Worm (Caenorhabditis elegans): ENCODE measurements around the gene C27C12.4.

C27C12.4 gene

ce11 chrX:14871780-14872179 is 17.9 kb downstream of the C27C12.4 start, which contains the start of gene F31F6.2:
F31F6.2 (minus strand) TSS chrX:14871880.
- TF ChIP-seq aha-1 (tag; optimal IDR thresholded peaks at IDR 0.05) (no peak), snpc-4 (tag; optimal IDR thresholded peaks at IDR 0.05) (no peak), mdl-1 (tag; optimal IDR thresholded peaks at IDR 0.05) (no peak), tlp-1 (tag; optimal IDR thresholded peaks at IDR 0.05) (no peak), blmp-1 (tag; optimal IDR thresholded peaks at IDR 0.05) (no peak), elt-2 (tag; optimal IDR thresholded peaks at IDR 0.05) (no peak), nhr-76 (tag; optimal IDR thresholded peaks at IDR 0.05) (no peak), hlh-4 (tag; optimal IDR thresholded peaks at IDR 0.05) (no peak), mef-2 (tag; optimal IDR thresholded peaks at IDR 0.05) (no peak), C34B4.2 (tag; optimal IDR thresholded peaks at IDR 0.05) (no peak), nhr-28 (tag; optimal IDR thresholded peaks at IDR 0.05) (no peak)

ce11 chrX:14872817-14873469 is 19.1 kb downstream of the C27C12.4 start, which contains the start of gene F31F6.3:
F31F6.3 (minus strand) TSS chrX:14872867.
- TF ChIP-seq unc-30 (tag; optimal IDR thresholded peaks at IDR 0.05) (no peak), dsc-1 (tag; optimal IDR thresholded peaks at IDR 0.05) (no peak), nhr-77 (tag; optimal IDR thresholded peaks at IDR 0.05) (no peak), ces-1 (GFP tag; optimal IDR thresholded peaks at IDR 0.05) (no peak), irx-1 (tag; optimal IDR thresholded peaks at IDR 0.05) (no peak)

- TF ChIP-seq jun-1 (tag; optimal IDR thresholded peaks at IDR 0.05): no peak
- no peak for TF ChIP-seq unc-98 (GFP tag; IDR thresholded peaks at IDR 0.05)
- no peak for TF ChIP-seq dsc-1 (tag; optimal IDR thresholded peaks at IDR 0.05)
- no peak for TF ChIP-seq snpc-4 (tag; optimal IDR thresholded peaks at IDR 0.05)
- TF ChIP-seq unc-30 (tag; optimal IDR thresholded peaks at IDR 0.05): no peak
- TF ChIP-seq mab-9 (GFP tag; IDR thresholded peaks at IDR 0.05): no peak
- no peak for TF ChIP-seq sox-4 (tag; optimal IDR thresholded peaks at IDR 0.05)
- no peak for TF ChIP-seq nhr-71 (tag; optimal IDR thresholded peaks at IDR 0.05)
- no peak for TF ChIP-seq nhr-11 (tag; optimal IDR thresholded peaks at IDR 0.05)
- no peak for TF ChIP-seq F16B12.6 (tag; optimal IDR thresholded peaks at IDR 0.05)
- no peak for TF ChIP-seq ztf-4 (tag; optimal IDR thresholded peaks at IDR 0.05)
- no peak for TF ChIP-seq lir-3 (tag; optimal IDR thresholded peaks at IDR 0.05; ENCODE audit: poor library complexity)
Observed at ce11 chrX:14875668-14876067, 21.8 kb downstream of the C27C12.4 start, which contains the start of gene sssh-1. sssh-1 (plus strand) TSS chrX:14875968.

DNA sequence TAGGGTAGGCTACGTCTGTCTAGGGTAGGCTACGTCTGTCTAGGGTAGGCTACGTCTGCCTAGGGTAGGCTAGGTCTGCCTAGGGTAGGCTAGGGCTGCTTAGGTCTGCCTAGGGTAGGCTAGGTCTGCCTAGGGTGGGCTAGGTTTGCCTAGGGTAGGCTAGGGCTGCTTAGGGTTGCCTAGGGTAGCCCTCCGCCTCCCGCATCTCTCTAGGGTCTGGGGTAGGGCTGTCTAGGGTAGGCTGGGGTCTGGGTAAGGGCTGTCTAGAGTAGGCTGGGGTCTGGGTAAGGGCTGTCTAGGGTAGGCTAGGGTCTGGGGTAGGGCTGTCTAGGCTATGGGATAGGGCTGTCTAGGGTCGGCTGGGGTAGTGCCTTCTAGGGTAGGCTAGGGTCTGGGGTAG is 23.8 kb downstream of the C27C12.4 start:
- TF ChIP-seq grh-1 (GFP tag; IDR thresholded peaks at IDR 0.05): no peak
- TF ChIP-seq ceh-8 (GFP tag; optimal IDR thresholded peaks at IDR 0.05): no peak
- TF ChIP-seq nhr-47 (tag; optimal IDR thresholded peaks at IDR 0.05): no peak
- no peak for TF ChIP-seq sup-37 (GFP tag; optimal IDR thresholded peaks at IDR 0.05)
- TF ChIP-seq nhr-71 (tag; optimal IDR thresholded peaks at IDR 0.05): no peak
- TF ChIP-seq swsn-7 (tag; optimal IDR thresholded peaks at IDR 0.05): no peak
- TF ChIP-seq snpc-4 (tag; optimal IDR thresholded peaks at IDR 0.05): no peak
- TF ChIP-seq Y116A8C.19 (tag; optimal IDR thresholded peaks at IDR 0.05; ENCODE audit: borderline replicate concordance): no peak
- TF ChIP-seq ceh-82 (tag; optimal IDR thresholded peaks at IDR 0.05): no peak
- no peak for TF ChIP-seq nhr-28 (tag; optimal IDR thresholded peaks at IDR 0.05)
- TF ChIP-seq pqm-1 (tag; optimal IDR thresholded peaks at IDR 0.05): no peak
- TF ChIP-seq sptf-1 (tag; optimal IDR thresholded peaks at IDR 0.05): no peak
- no peak for TF ChIP-seq elt-3 (tag; optimal IDR thresholded peaks at IDR 0.05)
- no peak for TF ChIP-seq efl-3 (GFP tag; optimal IDR thresholded peaks at IDR 0.05)
- TF ChIP-seq elt-2 (tag; optimal IDR thresholded peaks at IDR 0.05): no peak
- no peak for TF ChIP-seq ztf-11 (tag; optimal IDR thresholded peaks at IDR 0.05)
- TF ChIP-seq isw-1 (GFP tag; IDR thresholded peaks at IDR 0.05): no peak
- no peak for TF ChIP-seq lsy-2 (tag; optimal IDR thresholded peaks at IDR 0.05)
- no peak for TF ChIP-seq snu-23 (GFP tag; optimal IDR thresholded peaks at IDR 0.05)
